Fruit fly (Drosophila melanogaster) whole organism, embryonic: ENCODE data around the gene Frq2.

Source experiments
- Bgb ChIP-seq: fragments of 200-800 bp; sonication (Bioruptor generic); IDR thresholded peaks from 2 replicates; pipeline ENCODE4 v1.3.6; 2022; ENCODE audit warnings: missing biosample characterization, missing genetic modification characterization; ENCODE audit not compliant: partially characterized antibody
- CG12071 ChIP-seq: fragments of 200-800 bp; sonication (Bioruptor generic); optimal IDR thresholded peaks from 3 replicates; lab custom pipeline; 2018; ENCODE audit warnings: missing biosample characterization, mild to moderate bottlenecking, missing genetic modification characterization
- Mes4 ChIP-seq: fragments of 200-800 bp; sonication (Bioruptor generic); optimal IDR thresholded peaks from 2 replicates; lab custom pipeline; 2016; ENCODE audit warnings: missing biosample characterization, missing genetic modification characterization
- psq ChIP-seq: fragments of 200-800 bp; sonication (Bioruptor generic); optimal IDR thresholded peaks from 2 replicates; lab custom pipeline; 2017; ENCODE audit warnings: missing biosample characterization, missing genetic modification characterization
- vfl ChIP-seq: fragments of 200-800 bp; sonication (Bioruptor generic); optimal IDR thresholded peaks from 2 replicates; lab custom pipeline; 2016; ENCODE audit warnings: missing biosample characterization, missing genetic modification characterization

- no peak for TF ChIP-seq Bgb
- no peak for TF ChIP-seq psq (GFP tag; lab: Kevin White, UChicago)
- no peak for TF ChIP-seq vfl
- TF ChIP-seq CG12071 (GFP tag; lab: Kevin White, UChicago), result no peak
- no peak for TF ChIP-seq Mes4 (GFP tag; lab: Kevin White, UChicago)
Observed at dm6 chrX:18225976-18226375, 48.6 kb downstream of the Frq2 start, which contains the start of gene CG33639.
